Fruit fly (Drosophila melanogaster) whole organism, embryonic: Measurements from ENCODE around the gene tra.

Experiments
- CG15514 ChIP-seq: fragments of 200-800 bp; sonication (Bioruptor generic); optimal IDR thresholded peaks from 3 replicates; lab custom pipeline; 2017; ENCODE audit warnings: missing biosample characterization, missing genetic modification characterization, mild to moderate bottlenecking, moderate library complexity, missing genetic modification reagents
- bab2 ChIP-seq: fragments of 200-800 bp; sonication (Bioruptor generic); optimal IDR thresholded peaks from 2 replicates; lab custom pipeline; 2016; ENCODE audit warnings: missing biosample characterization, missing genetic modification characterization
- insv ChIP-seq, 2 experiments: fragments of 200-800 bp; sonication (Bioruptor generic); optimal IDR thresholded peaks; 3 replicates each; lab custom pipeline; 2016 to 2018; ENCODE audit warnings: missing biosample characterization in 2 of 2, missing genetic modification characterization in 2 of 2
- nom ChIP-seq: fragments of 200-800 bp; sonication (Bioruptor generic); optimal IDR thresholded peaks from 2 replicates; lab custom pipeline; 2017; ENCODE audit warnings: missing biosample characterization, missing genetic modification characterization, mild to moderate bottlenecking, moderate library complexity, missing genetic modification reagents
- tx ChIP-seq: fragments of 200-800 bp; sonication (Bioruptor generic); optimal IDR thresholded peaks from 2 replicates; lab custom pipeline; 2016; ENCODE audit warnings: missing biosample characterization, missing genetic modification characterization

- peak; percentile 69 for TF ChIP-seq CG15514 (GFP tag; lab: Kevin White, UChicago)
- peak; percentile 99 for TF ChIP-seq nom
- peak; percentile 52 for TF ChIP-seq bab2
- TF ChIP-seq tx (GFP tag; lab: Kevin White, UChicago) = peak; percentile 41
- TF ChIP-seq insv (GFP tag; optimal IDR thresholded peaks at IDR 0.05; lab: Kevin White, UChicago) = peak in 1 of 2 experiments; percentile 6
Observed at dm6 chr3L:16587994-16588622, 2.7 kb downstream of the tra start.
